Worm (Caenorhabditis elegans): ENCODE measurements around the gene Y53G8AL.3.
A peak's percentile ranks its signal among the peaks of the same experiment; 100 is the strongest.

The Y53G8AL.3 gene

ce11 chrIII:3248307-3249037 is 4.5 kb downstream of the Y53G8AL.3 start, which contains the start of gene nduf-9 (continued):
- TF ChIP-seq lin-15B (tag; optimal IDR thresholded peaks at IDR 0.05) (no peak), elt-2 (tag; optimal IDR thresholded peaks at IDR 0.05) (no peak), lsy-2 (tag; optimal IDR thresholded peaks at IDR 0.05) (peak; percentile 88 to 98), nhr-12 (tag; optimal IDR thresholded peaks at IDR 0.05) (no peak), unc-86 (tag; optimal IDR thresholded peaks at IDR 0.05) (no peak), nhr-71 (tag; optimal IDR thresholded peaks at IDR 0.05) (no peak), dsc-1 (tag; optimal IDR thresholded peaks at IDR 0.05) (no peak), pax-3 (tag; optimal IDR thresholded peaks at IDR 0.05) (no peak), snu-23 (GFP tag; optimal IDR thresholded peaks at IDR 0.05) (peak; percentile 58), nhr-237 (tag; optimal IDR thresholded peaks at IDR 0.05) (no peak), ceh-88 (GFP tag; IDR thresholded peaks at IDR 0.05) (no peak), mdl-1 (tag; optimal IDR thresholded peaks at IDR 0.05) (no peak), egl-13 (tag; optimal IDR thresholded peaks at IDR 0.05) (no peak), ceh-8 (GFP tag; optimal IDR thresholded peaks at IDR 0.05) (no peak), nhr-76 (tag; optimal IDR thresholded peaks at IDR 0.05) (no peak), sox-4 (tag; optimal IDR thresholded peaks at IDR 0.05) (peak; percentile 24), F16B12.6 (tag; optimal IDR thresholded peaks at IDR 0.05) (peak; percentile 96), nhr-85 (tag) (no peak), nhr-90 (tag; optimal IDR thresholded peaks at IDR 0.05; ENCODE audit: poor library complexity) (no peak), blmp-1 (tag; optimal IDR thresholded peaks at IDR 0.05) (peak; percentile 23), Y116A8C.19 (tag; optimal IDR thresholded peaks at IDR 0.05; ENCODE audit: borderline replicate concordance) (no peak), C04F5.9 (tag; optimal IDR thresholded peaks at IDR 0.05) (peak; percentile 5), alr-1 (tag; optimal IDR thresholded peaks at IDR 0.05; ENCODE audit: borderline replicate concordance) (no peak), ama-1 (optimal IDR thresholded peaks at IDR 0.05) (no peak), egl-27 (tag; optimal IDR thresholded peaks at IDR 0.05) (no peak), fkh-10 (GFP tag; optimal IDR thresholded peaks at IDR 0.05) (no peak), ets-5 (GFP tag; IDR thresholded peaks at IDR 0.05) (no peak), ztf-4 (tag; optimal IDR thresholded peaks at IDR 0.05) (no peak), lin-13 (GFP tag; optimal IDR thresholded peaks at IDR 0.05) (no peak), lin-39 (tag; optimal IDR thresholded peaks at IDR 0.05) (no peak), jun-1 (tag; optimal IDR thresholded peaks at IDR 0.05) (no peak), ceh-63 (GFP tag; optimal IDR thresholded peaks at IDR 0.05) (no peak), tbx-2 (tag; optimal IDR thresholded peaks at IDR 0.05) (peak; percentile 43), ceh-90 (tag; optimal IDR thresholded peaks at IDR 0.05) (no peak), unc-98 (GFP tag; IDR thresholded peaks at IDR 0.05) (no peak), skn-1 (tag; optimal IDR thresholded peaks at IDR 0.05) (peak; percentile 23), unc-30 (tag; optimal IDR thresholded peaks at IDR 0.05) (no peak), efl-1 (optimal IDR thresholded peaks at IDR 0.05) (peak; percentile 60 to 65), efl-1 (GFP tag; optimal IDR thresholded peaks at IDR 0.05 in 1 of 2) (peak; percentile 69 to 94), grh-1 (GFP tag; IDR thresholded peaks at IDR 0.05) (no peak), zag-1 (tag; optimal IDR thresholded peaks at IDR 0.05) (no peak), hlh-4 (tag; optimal IDR thresholded peaks at IDR 0.05) (no peak), nhr-84 (tag; optimal IDR thresholded peaks at IDR 0.05) (no peak), xbp-1 (tag; optimal IDR thresholded peaks at IDR 0.05) (peak; percentile 24), ces-1 (GFP tag; optimal IDR thresholded peaks at IDR 0.05) (no peak), pag-3 (tag; optimal IDR thresholded peaks at IDR 0.05; ENCODE audit: borderline replicate concordance, insufficient read depth) (no peak), nhr-19 (GFP tag; conservative IDR thresholded peaks at IDR 0.05) (no peak), hpl-2 (GFP tag; optimal IDR thresholded peaks at IDR 0.05) (no peak), mep-1 (tag; optimal IDR thresholded peaks at IDR 0.05) (peak; percentile 61), C16A3.4 (tag; optimal IDR thresholded peaks at IDR 0.05) (peak; percentile 13), zip-4 (GFP tag; optimal IDR thresholded peaks at IDR 0.05) (no peak), nhr-20 (tag; optimal IDR thresholded peaks at IDR 0.05) (no peak), sup-37 (GFP tag; optimal IDR thresholded peaks at IDR 0.05) (no peak)
